Fruit fly (Drosophila melanogaster) whole organism, wandering third instar larva: Measurements from ENCODE around the gene CG7443.

Source experiments
- Abd-B ChIP-seq: fragments of >200 bp; optimal IDR thresholded peaks from 2 replicates; lab custom pipeline; 2017; ENCODE audit warnings: missing biosample characterization, missing genetic modification characterization
- Mio ChIP-seq: sonication (Bioruptor generic); optimal IDR thresholded peaks from 2 replicates; lab custom pipeline; 2016; ENCODE audit warnings: missing biosample characterization, missing genetic modification characterization
- N ChIP-seq: fragments of >200 bp; optimal IDR thresholded peaks from 2 replicates; lab custom pipeline; 2018; ENCODE audit warnings: missing biosample characterization, missing external identifiers, missing genetic modification characterization
- foxo ChIP-seq, 2 experiments: fragments of 200-800 bp; sonication (Bioruptor generic); optimal IDR thresholded peaks; 2 replicates in 1 of 2; 3 replicates in 1 of 2; lab custom pipeline; 2016 to 2017; ENCODE audit warnings: missing biosample characterization in 2 of 2, missing genetic modification characterization in 2 of 2
- h ChIP-seq: fragments of 200-800 bp; sonication (Bioruptor generic); optimal IDR thresholded peaks from 3 replicates; lab custom pipeline; 2016; ENCODE audit warnings: missing biosample characterization, mild to moderate bottlenecking, missing genetic modification characterization
- jim ChIP-seq: fragments of 175-275, 200-325 bp; sonication (Bioruptor generic); optimal IDR thresholded peaks from 2 replicates; lab custom pipeline; 2016; ENCODE audit warnings: missing biosample characterization, mild to moderate bottlenecking, missing genetic modification characterization
- pan ChIP-seq: fragments of >200 bp; optimal IDR thresholded peaks from 2 replicates; lab custom pipeline; 2017
- tai ChIP-seq: sonication (Bioruptor generic); optimal IDR thresholded peaks from 2 replicates; lab custom pipeline; 2016; ENCODE audit warnings: missing biosample characterization, missing genetic modification characterization
- usp ChIP-seq: fragments of >200 bp; optimal IDR thresholded peaks from 2 replicates; lab custom pipeline; 2017; ENCODE audit warnings: missing biosample characterization, missing genetic modification characterization

- TF ChIP-seq h, result peak; percentile 47
- TF ChIP-seq usp, result no peak
- no peak for TF ChIP-seq pan (lab: Kevin White, UChicago)
- TF ChIP-seq tai (GFP tag; lab: Kevin White, UChicago), result no peak
- no peak for TF ChIP-seq Mio (GFP tag; lab: Kevin White, UChicago)
- TF ChIP-seq N (GFP tag; lab: Kevin White, UChicago), result no peak
- no peak for TF ChIP-seq Abd-B (GFP tag; lab: Kevin White, UChicago)
- TF ChIP-seq foxo (GFP tag; optimal IDR thresholded peaks at IDR 0.05; lab: Kevin White, UChicago), result no peak
- no peak for TF ChIP-seq jim (GFP tag; lab: Kevin White, UChicago)
Measured at dm6 chr3R:8356626-8357290, 32.6 kb downstream of the CG7443 start, which contains the start of gene stck.
